Fruit fly (Drosophila melanogaster): ENCODE data around the gene CG45067.
A peak's percentile ranks its signal among the peaks of the same experiment; 100 is the strongest.

CG45067 gene

DNA sequence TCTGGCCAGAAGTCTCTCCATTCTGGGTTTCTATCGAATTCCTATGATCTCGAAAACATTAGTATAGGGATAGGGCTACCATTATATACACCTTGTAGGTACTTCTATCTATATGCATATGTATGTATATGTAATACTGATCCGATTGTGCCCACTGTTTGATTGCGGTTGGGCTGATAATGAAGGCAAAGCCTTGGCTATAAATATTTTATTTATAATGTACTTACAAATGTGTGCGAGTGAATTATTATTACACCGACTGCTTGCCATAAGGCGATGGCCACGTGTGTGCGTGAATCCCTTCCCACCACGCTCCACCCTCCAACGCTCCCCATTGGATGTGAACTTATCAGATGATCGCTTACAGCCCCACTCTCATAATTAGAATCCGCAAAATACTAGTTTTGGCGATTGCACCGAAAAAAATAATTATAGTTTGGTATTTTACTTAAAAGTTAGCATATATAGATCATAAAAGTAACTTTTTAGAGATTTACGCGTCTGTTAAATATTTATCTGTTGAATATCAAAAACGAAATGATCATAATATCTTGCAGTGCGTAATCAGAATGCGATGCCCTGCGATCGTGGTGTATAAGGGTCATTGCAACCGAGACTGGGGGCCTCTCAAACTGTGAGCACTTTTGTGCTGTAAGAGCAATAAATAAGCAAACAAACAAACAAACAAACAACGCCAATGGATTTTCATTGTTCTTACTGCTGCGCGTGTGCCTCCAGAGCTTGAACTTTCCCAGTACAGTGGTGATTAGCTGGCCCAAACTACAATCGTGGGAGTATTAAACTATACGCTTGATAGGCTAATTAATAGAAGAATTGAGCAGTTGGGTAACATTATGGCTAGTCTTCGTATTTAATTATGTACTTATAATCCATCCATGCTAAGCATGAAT, 33.9 kb downstream of the CG45067 start (continued):
- TF ChIP-seq Neu2 (GFP tag; optimal IDR thresholded peaks at IDR 0.05; ENCODE audit: borderline replicate concordance) (no peak), unc-4 (GFP tag; IDR thresholded peaks at IDR 0.05; ENCODE audit: partially characterized antibody) (no peak), CG15011 (GFP tag; optimal IDR thresholded peaks at IDR 0.05) (peak; percentile 4), gro (GFP tag; optimal IDR thresholded peaks at IDR 0.05) (peak; percentile 32), CG1792 (GFP tag; optimal IDR thresholded peaks at IDR 0.05) (peak; percentile 37), Meics (GFP tag; optimal IDR thresholded peaks at IDR 0.05) (peak; percentile 6), CG1233 (GFP tag; optimal IDR thresholded peaks at IDR 0.05) (peak; percentile 7), CG8089 (GFP tag; optimal IDR thresholded peaks at IDR 0.05) (no peak), CG18476 (GFP tag; optimal IDR thresholded peaks at IDR 0.05) (no peak), CG2678 (tag; optimal IDR thresholded peaks at IDR 0.05) (peak; percentile 59), CG1647 (GFP tag; optimal IDR thresholded peaks at IDR 0.05) (no peak), mld (GFP tag; IDR thresholded peaks at IDR 0.05; ENCODE audit: partially characterized antibody) (no peak), CG6254 (GFP tag; optimal IDR thresholded peaks at IDR 0.05) (no peak), nerfin-1 (tag; optimal IDR thresholded peaks at IDR 0.05) (no peak), fd3F (GFP tag; optimal IDR thresholded peaks at IDR 0.05) (no peak), MBD-R2 (GFP tag; IDR thresholded peaks at IDR 0.05) (no peak; the same call in 1 of the 2 replicates), CG10274 (GFP tag; optimal IDR thresholded peaks at IDR 0.05) (no peak), CG13296 (GFP tag; optimal IDR thresholded peaks at IDR 0.05) (no peak), CG4360 (GFP tag; IDR thresholded peaks at IDR 0.05) (no peak), Sox100B (GFP tag; optimal IDR thresholded peaks at IDR 0.05) (peak; percentile 38), CG14710 (tag; optimal IDR thresholded peaks at IDR 0.05) (no peak), MESR4 (GFP tag; optimal IDR thresholded peaks at IDR 0.05) (no peak), ac (GFP tag; optimal IDR thresholded peaks at IDR 0.05) (no peak), Ets65A (GFP tag) (peak; percentile 82), kni (GFP tag; optimal IDR thresholded peaks at IDR 0.05) (no peak), jing (GFP tag; optimal IDR thresholded peaks at IDR 0.05) (peak; percentile 30), kah (GFP tag; optimal IDR thresholded peaks at IDR 0.05) (no peak), twi (tag; optimal IDR thresholded peaks at IDR 0.05) (no peak), CG4730 (GFP tag; IDR thresholded peaks at IDR 0.05) (no peak), ap (GFP tag; IDR thresholded peaks at IDR 0.05) (no peak), Doc2 (GFP tag; IDR thresholded peaks at IDR 0.05) (no peak), CG10147 (GFP tag; optimal IDR thresholded peaks at IDR 0.05) (no peak), luna (GFP tag; optimal IDR thresholded peaks at IDR 0.05) (no peak), sens (GFP tag) (peak; percentile 90), CG13424 (tag; optimal IDR thresholded peaks at IDR 0.05) (no peak), CG33557 (GFP tag; optimal IDR thresholded peaks at IDR 0.05) (no peak), CG8359 (GFP tag; optimal IDR thresholded peaks at IDR 0.05; ENCODE audit: borderline replicate concordance) (no peak), Hr39 (optimal IDR thresholded peaks at IDR 0.05) (no peak), CG11696 (GFP tag; IDR thresholded peaks at IDR 0.05) (peak; percentile 48), CG12104 (GFP tag; optimal IDR thresholded peaks at IDR 0.05) (no peak), odd (GFP tag; optimal IDR thresholded peaks at IDR 0.05) (no peak), vfl (GFP tag; optimal IDR thresholded peaks at IDR 0.05) (no peak), Opbp (GFP tag; IDR thresholded peaks at IDR 0.05; ENCODE audit: partially characterized antibody) (no peak), D19A (tag; optimal IDR thresholded peaks at IDR 0.05) (no peak), lola (GFP tag; optimal IDR thresholded peaks at IDR 0.05) (no peak), zfh2 (GFP tag; optimal IDR thresholded peaks at IDR 0.05) (no peak), CG7963 (GFP tag; IDR thresholded peaks at IDR 0.05; ENCODE audit: partially characterized antibody) (no peak), CG10959 (GFP tag; IDR thresholded peaks at IDR 0.05) (no peak), onecut (GFP tag; IDR thresholded peaks at IDR 0.05) (no peak; the same call in 1 of the 2 replicates)

All from whole organism, embryonic.